Worm (Caenorhabditis elegans) whole organism, L2 larva: ENCODE measurements around the gene lmp-2.
A peak's percentile ranks its signal among the peaks of the same experiment; 100 is the strongest.

Source experiments
- C34F6.9 ChIP-seq: fragments of 150-350 bp; optimal IDR thresholded peaks from 2 replicates; lab custom pipeline; 2014; ENCODE audit warnings: missing biosample characterization, missing genetic modification characterization
- F13H6.1 ChIP-seq: sonication (generic microtip); optimal IDR thresholded peaks from 2 replicates; lab custom pipeline; 2016; ENCODE audit warnings: missing genetic modification characterization, missing compliant biosample characterization
- R02D3.7 ChIP-seq: fragments of 150-350 bp; optimal IDR thresholded peaks from 2 replicates; lab custom pipeline; 2014; ENCODE audit warnings: missing biosample characterization, missing genetic modification characterization
- Y55F3AM.14 ChIP-seq: fragments of 200-800 bp; sonication (Bioruptor generic); optimal IDR thresholded peaks from 2 replicates; lab custom pipeline; 2018; ENCODE audit warnings: mild to moderate bottlenecking, missing genetic modification characterization, missing compliant biosample characterization
- ZK546.5 ChIP-seq: sonication (generic microtip); optimal IDR thresholded peaks from 2 replicates; lab custom pipeline; 2017; ENCODE audit warnings: missing biosample characterization, missing genetic modification characterization
- alr-1 ChIP-seq: fragments of 150-350 bp; optimal IDR thresholded peaks from 2 replicates; lab custom pipeline; 2014; ENCODE audit warnings: missing biosample characterization, missing genetic modification characterization
- aly-2 ChIP-seq: fragments of 150-350 bp; optimal IDR thresholded peaks from 2 replicates; lab custom pipeline; 2014; ENCODE audit warnings: missing biosample characterization, missing genetic modification characterization
- ama-1 ChIP-seq: fragments of 150-350 bp; optimal IDR thresholded peaks from 2 replicates; lab custom pipeline; 2018; ENCODE audit warnings: inconsistent platforms
- blmp-1 ChIP-seq: sonication (generic microtip); optimal IDR thresholded peaks from 2 replicates; lab custom pipeline; 2017; ENCODE audit warnings: missing genetic modification characterization, mild to moderate bottlenecking, missing compliant biosample characterization, antibody characterized with exemption, moderate library complexity; ENCODE audit not compliant: insufficient read depth
- ceh-16 ChIP-seq: fragments of 150-350 bp; optimal IDR thresholded peaks from 2 replicates; lab custom pipeline; 2014; ENCODE audit warnings: missing biosample characterization, missing genetic modification characterization
- ceh-82 ChIP-seq: fragments of 150-350 bp; optimal IDR thresholded peaks from 2 replicates; lab custom pipeline; 2014; ENCODE audit warnings: missing biosample characterization, missing genetic modification characterization
- crh-2 ChIP-seq: sonication (generic microtip); optimal IDR thresholded peaks from 2 replicates; lab custom pipeline; 2017; ENCODE audit warnings: missing biosample characterization, missing genetic modification characterization
- dmd-4 ChIP-seq: sonication (generic microtip); optimal IDR thresholded peaks from 2 replicates; lab custom pipeline; 2017; ENCODE audit warnings: missing biosample characterization, missing genetic modification characterization
- egl-27 ChIP-seq: sonication (generic microtip); optimal IDR thresholded peaks from 3 replicates; lab custom pipeline; 2017; ENCODE audit warnings: missing biosample characterization, missing genetic modification reagents, missing genetic modification characterization
- elt-1 ChIP-seq: fragments of 150-350 bp; optimal IDR thresholded peaks from 2 replicates; lab custom pipeline; 2014; ENCODE audit warnings: missing biosample characterization, missing genetic modification characterization
- elt-3 ChIP-seq: sonication (generic microtip); optimal IDR thresholded peaks from 2 replicates; lab custom pipeline; 2017; ENCODE audit warnings: missing biosample characterization, missing genetic modification characterization
- fos-1 ChIP-seq: fragments of 150-350 bp; optimal IDR thresholded peaks from 2 replicates; lab custom pipeline; 2014; ENCODE audit warnings: missing biosample characterization, missing genetic modification characterization
- gmeb-1 ChIP-seq: fragments of 150-350 bp; optimal IDR thresholded peaks from 2 replicates; lab custom pipeline; 2014; ENCODE audit warnings: missing biosample characterization, missing genetic modification characterization
- lin-11 ChIP-seq: fragments of 150-350 bp; sonication (generic microtip); optimal IDR thresholded peaks from 2 replicates; lab custom pipeline; 2014; ENCODE audit warnings: missing biosample characterization, missing genetic modification characterization, inconsistent platforms, mixed read lengths
- lin-13 ChIP-seq: fragments of 150-350 bp; optimal IDR thresholded peaks from 2 replicates; lab custom pipeline; 2014; ENCODE audit warnings: missing biosample characterization, missing genetic modification reagents, missing genetic modification characterization
- lin-39 ChIP-seq: fragments of 150-350 bp; optimal IDR thresholded peaks from 2 replicates; lab custom pipeline; 2014; ENCODE audit warnings: missing biosample characterization, missing genetic modification reagents, missing genetic modification characterization
- lsy-2 ChIP-seq, 2 experiments: fragments of 150-350 bp in 1 of 2; sonication (generic microtip) in 1 of 2; optimal IDR thresholded peaks; 2 replicates each; lab custom pipeline; 2014 to 2017; ENCODE audit warnings: missing biosample characterization in 2 of 2, missing genetic modification characterization in 2 of 2
- mab-5 ChIP-seq: fragments of 150-350 bp; optimal IDR thresholded peaks from 2 replicates; lab custom pipeline; 2014; ENCODE audit warnings: missing biosample characterization, missing genetic modification characterization
- mbf-1 ChIP-seq: sonication (generic microtip); optimal IDR thresholded peaks from 2 replicates; lab custom pipeline; 2017; ENCODE audit warnings: missing biosample characterization, missing genetic modification characterization
- mdl-1 ChIP-seq, 2 experiments: fragments of 150-350 bp in 1 of 2; sonication (generic microtip) in 1 of 2; optimal IDR thresholded peaks; 2 replicates each; lab custom pipeline; 2017; ENCODE audit warnings: missing biosample characterization in 2 of 2, missing genetic modification characterization in 2 of 2
- nhr-10 ChIP-seq: sonication (generic microtip); optimal IDR thresholded peaks from 2 replicates; lab custom pipeline; 2017; ENCODE audit warnings: missing biosample characterization, missing genetic modification characterization
- nhr-11 ChIP-seq: fragments of 150-350 bp; optimal IDR thresholded peaks from 2 replicates; lab custom pipeline; 2014; ENCODE audit warnings: missing biosample characterization, missing genetic modification characterization
- nhr-12 ChIP-seq: fragments of 150-350 bp; optimal IDR thresholded peaks from 2 replicates; lab custom pipeline; 2014; ENCODE audit warnings: missing biosample characterization, missing genetic modification characterization
- nhr-129 ChIP-seq: fragments of 150-350 bp; optimal IDR thresholded peaks from 2 replicates; lab custom pipeline; 2014; ENCODE audit warnings: missing biosample characterization, missing genetic modification characterization
- nhr-21 ChIP-seq: fragments of 150-350 bp; optimal IDR thresholded peaks from 2 replicates; lab custom pipeline; 2014; ENCODE audit warnings: missing biosample characterization, missing genetic modification characterization
- nhr-23 ChIP-seq: fragments of 150-350 bp; optimal IDR thresholded peaks from 2 replicates; lab custom pipeline; 2014; ENCODE audit warnings: missing biosample characterization, missing genetic modification reagents, missing genetic modification characterization
- nhr-237 ChIP-seq: fragments of 150-350 bp; optimal IDR thresholded peaks from 2 replicates; lab custom pipeline; 2014; ENCODE audit warnings: missing biosample characterization, missing genetic modification characterization
- nhr-25 ChIP-seq: fragments of 150-350 bp; sonication (generic microtip); optimal IDR thresholded peaks from 3 replicates; lab custom pipeline; 2014; ENCODE audit warnings: missing biosample characterization, missing genetic modification characterization
- nhr-6 ChIP-seq: fragments of 150-350 bp; optimal IDR thresholded peaks from 2 replicates; lab custom pipeline; 2014; ENCODE audit warnings: missing biosample characterization, missing genetic modification characterization
- nhr-77 ChIP-seq: fragments of 150-350 bp; optimal IDR thresholded peaks from 2 replicates; lab custom pipeline; 2014; ENCODE audit warnings: missing biosample characterization, missing genetic modification characterization
- peb-1 ChIP-seq: fragments of 150-350 bp; optimal IDR thresholded peaks from 2 replicates; lab custom pipeline; 2014; ENCODE audit warnings: missing biosample characterization, missing genetic modification characterization
- sem-4 ChIP-seq: fragments of 150-350 bp; optimal IDR thresholded peaks from 2 replicates; lab custom pipeline; 2014; ENCODE audit warnings: missing biosample characterization, missing genetic modification reagents, missing genetic modification characterization
- skn-1 ChIP-seq: sonication (generic microtip); optimal IDR thresholded peaks from 2 replicates; lab custom pipeline; 2017; ENCODE audit warnings: missing biosample characterization, missing genetic modification characterization
- sma-3 ChIP-seq: sonication (generic microtip); optimal IDR thresholded peaks from 2 replicates; lab custom pipeline; 2016; ENCODE audit warnings: missing genetic modification reagents, missing genetic modification characterization, missing compliant biosample characterization
- sma-9 ChIP-seq, 2 experiments: fragments of 150-350 bp in 1 of 2; sonication (generic microtip) in 1 of 2; optimal IDR thresholded peaks; 2 replicates each; lab custom pipeline; 2014 to 2016; ENCODE audit warnings: missing genetic modification characterization in 2 of 2, mild to moderate bottlenecking in 1 of 2, missing biosample characterization in 1 of 2, missing compliant biosample characterization in 1 of 2, missing genetic modification reagents in 1 of 2, moderate library complexity in 1 of 2
- snpc-4 ChIP-seq: fragments of 150-350 bp; optimal IDR thresholded peaks from 2 replicates; lab custom pipeline; 2014; ENCODE audit warnings: missing biosample characterization, missing genetic modification characterization
- unc-39 ChIP-seq: fragments of 150-350 bp; optimal IDR thresholded peaks from 2 replicates; lab custom pipeline; 2014; ENCODE audit warnings: missing biosample characterization, missing genetic modification characterization
- unc-55 ChIP-seq: fragments of 150-350 bp; sonication (generic microtip); optimal IDR thresholded peaks from 3 replicates; lab custom pipeline; 2014; ENCODE audit warnings: missing biosample characterization, missing genetic modification reagents, missing genetic modification characterization
- unc-62 ChIP-seq: fragments of 150-350 bp; optimal IDR thresholded peaks from 2 replicates; lab custom pipeline; 2014; ENCODE audit warnings: missing biosample characterization, missing genetic modification reagents, missing genetic modification characterization
- zag-1 ChIP-seq: fragments of 150-350 bp; optimal IDR thresholded peaks from 2 replicates; lab custom pipeline; 2014; ENCODE audit warnings: missing biosample characterization, missing genetic modification characterization
- ztf-1 ChIP-seq: fragments of 200-800 bp; sonication (Bioruptor generic); conservative IDR thresholded peaks from 2 replicates; pipeline ENCODE4 v1.3.6; 2022; ENCODE audit warnings: missing genetic modification characterization, missing compliant biosample characterization
- ztf-11 ChIP-seq: sonication (generic microtip); optimal IDR thresholded peaks from 2 replicates; lab custom pipeline; 2017; ENCODE audit warnings: missing biosample characterization, missing genetic modification characterization
- ztf-4 ChIP-seq: fragments of 150-350 bp; optimal IDR thresholded peaks from 2 replicates; lab custom pipeline; 2014; ENCODE audit warnings: missing biosample characterization, missing genetic modification characterization

Gene lmp-2

DNA sequence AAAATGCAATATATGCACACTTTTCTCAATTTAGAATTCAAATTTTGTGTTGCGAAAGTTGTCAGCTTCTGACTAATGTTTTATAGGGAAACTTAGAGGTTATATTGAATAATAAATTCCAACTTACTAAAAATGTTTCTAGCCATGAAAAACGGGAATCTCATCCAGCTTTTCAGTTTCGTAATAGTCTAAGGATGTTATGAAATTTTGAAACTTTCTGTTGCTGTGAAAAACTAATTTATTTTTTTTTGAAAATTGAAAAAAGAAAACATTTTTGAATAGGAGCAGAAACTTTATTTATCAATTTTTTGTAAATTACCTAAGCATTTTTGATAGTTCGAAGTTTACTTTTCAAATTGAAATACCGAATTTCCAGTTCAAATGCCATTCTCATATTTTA lies 3.8 kb upstream of the lmp-2 start:
- TF ChIP-seq unc-55 (GFP tag; lab: Kevin White, UChicago) (peak; percentile 50), gmeb-1 (tag; lab: Kevin White, UChicago) (no peak)

DNA sequence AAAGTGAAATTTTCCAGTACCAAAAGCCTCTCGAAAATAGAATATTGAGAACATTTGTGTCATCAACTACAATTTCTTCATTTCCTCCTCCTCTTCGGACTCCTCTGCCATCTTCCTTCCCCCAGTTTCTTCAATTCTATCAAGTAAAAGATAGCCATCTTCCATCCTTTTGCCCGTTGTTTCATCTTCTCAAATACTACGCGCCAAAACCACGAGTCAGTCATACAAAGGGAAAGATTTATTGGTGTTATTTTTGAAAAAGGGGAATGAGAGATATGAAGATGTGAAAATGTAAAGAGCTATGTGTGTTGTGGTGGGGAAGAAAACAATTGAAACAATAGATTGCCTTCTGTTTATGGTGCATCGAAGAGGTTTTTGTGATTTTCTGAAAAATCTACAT lies 3.2 kb upstream of the lmp-2 start:
- TF ChIP-seq R02D3.7 (no peak), nhr-129 (tag; lab: Kevin White, UChicago) (peak; percentile 69), mdl-1 (tag; optimal IDR thresholded peaks at IDR 0.05; lab: Kevin White, UChicago) (no peak), nhr-237 (tag; lab: Kevin White, UChicago) (no peak), ztf-4 (tag; lab: Kevin White, UChicago) (no peak), sma-3 (GFP tag; lab: Kevin White, UChicago) (peak; percentile 5), elt-3 (tag; lab: Kevin White, UChicago) (no peak), ama-1 (no peak), egl-27 (tag; lab: Kevin White, UChicago) (peak; percentile 4), ztf-1 (no peak), crh-2 (tag; lab: Kevin White, UChicago) (peak; percentile 79), F13H6.1 (tag; lab: Kevin White, UChicago) (no peak), mbf-1 (tag; lab: Kevin White, UChicago) (no peak), nhr-11 (no peak), nhr-10 (tag; lab: Kevin White, UChicago) (no peak), nhr-23 (tag; lab: Kevin White, UChicago) (no peak), lin-13 (peak; percentile 38), nhr-12 (no peak), dmd-4 (tag; lab: Kevin White, UChicago) (no peak), peb-1 (no peak), elt-1 (tag; lab: Kevin White, UChicago) (no peak), gmeb-1 (tag; lab: Kevin White, UChicago) (no peak), ceh-16 (tag; lab: Kevin White, UChicago) (no peak), nhr-6 (tag; lab: Kevin White, UChicago) (peak; percentile 6), ZK546.5 (no peak), snpc-4 (tag; lab: Kevin White, UChicago) (no peak), unc-39 (tag; lab: Kevin White, UChicago) (no peak), lsy-2 (tag; optimal IDR thresholded peaks at IDR 0.05; lab: Kevin White, UChicago) (peak in 1 of 2 experiments; percentile 54), alr-1 (tag; lab: Kevin White, UChicago) (no peak), lin-39 (tag; lab: Kevin White, UChicago) (peak; percentile 52), sma-9 (GFP tag; optimal IDR thresholded peaks at IDR 0.05; lab: Kevin White, UChicago) (peak; percentile 61), sma-9 (tag; optimal IDR thresholded peaks at IDR 0.05; lab: Kevin White, UChicago) (no peak), Y55F3AM.14 (no peak), fos-1 (tag; lab: Kevin White, UChicago) (peak; percentile 21), mab-5 (tag; lab: Kevin White, UChicago) (peak; percentile 94), nhr-25 (tag; lab: Kevin White, UChicago) (peak; percentile 24), unc-55 (GFP tag; lab: Kevin White, UChicago) (peak; percentile 32), C34F6.9 (tag; lab: Kevin White, UChicago) (peak; percentile 67), aly-2 (tag; lab: Kevin White, UChicago) (no peak), unc-62 (GFP tag; lab: Kevin White, UChicago) (peak; percentile 22), lin-11 (tag; lab: Kevin White, UChicago) (no peak), nhr-77 (tag; lab: Kevin White, UChicago) (no peak), blmp-1 (no peak), zag-1 (no peak), nhr-21 (peak; percentile 30), ceh-82 (tag; lab: Kevin White, UChicago) (no peak), skn-1 (no peak), ztf-11 (tag; lab: Kevin White, UChicago) (no peak), sem-4 (no peak)
